Fruit fly (Drosophila melanogaster): ENCODE measurements around the gene m.
A peak's percentile ranks its signal among the peaks of the same experiment; 100 is the strongest.

Gene m

DNA sequence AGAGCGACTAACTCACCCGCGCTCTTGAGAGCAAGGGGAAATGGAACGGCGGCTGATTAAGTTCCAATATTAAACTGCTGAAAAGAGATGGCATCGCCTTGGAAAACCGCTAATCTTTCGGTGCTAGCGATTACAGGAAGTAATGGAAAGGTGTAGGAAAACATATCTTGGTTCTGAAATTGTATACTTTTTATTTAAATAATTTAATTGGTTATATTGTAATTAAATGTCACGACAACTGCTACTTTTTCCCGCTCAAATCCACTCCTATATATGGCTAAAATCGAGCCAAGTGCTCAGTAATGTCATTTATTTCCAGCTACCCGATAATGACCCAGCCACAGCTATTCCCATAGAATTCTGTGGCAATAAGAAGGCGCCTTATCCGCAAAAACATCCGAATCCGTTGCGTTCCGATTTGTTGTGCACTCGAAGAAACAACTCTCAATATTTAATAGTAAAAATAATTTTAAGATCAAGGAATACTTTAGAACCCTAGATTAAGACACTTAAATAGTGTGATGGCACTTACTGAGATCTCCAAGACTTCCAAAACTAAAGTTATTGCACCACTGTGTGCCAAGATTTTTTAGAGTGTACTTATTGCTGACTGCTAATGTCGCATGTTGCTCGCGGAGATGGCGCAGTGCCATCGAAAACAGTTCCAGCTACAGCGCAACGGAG, 34.3 kb downstream of the m start (continued):
- TF ChIP-seq Atf-2 (GFP tag; optimal IDR thresholded peaks at IDR 0.05) (peak; percentile 42), CG2199 (GFP tag; IDR thresholded peaks at IDR 0.05) (no peak), CG2116 (GFP tag; optimal IDR thresholded peaks at IDR 0.05) (peak; percentile 20), lbe (GFP tag; optimal IDR thresholded peaks at IDR 0.05) (peak; percentile 64), al (GFP tag; IDR thresholded peaks at IDR 0.05) (0 out of 2 replicates have a peak, but pooled peaks have one; percentile 28), TFAM (GFP tag; optimal IDR thresholded peaks at IDR 0.05) (no peak), BtbVII (GFP tag; optimal IDR thresholded peaks at IDR 0.05) (peak; percentile 66), shn (GFP tag; optimal IDR thresholded peaks at IDR 0.05) (peak; percentile 31), aop (GFP tag; IDR thresholded peaks at IDR 0.05) (no peak), CG14441 (GFP tag; IDR thresholded peaks at IDR 0.05) (peak; percentile 73), Mes4 (GFP tag; optimal IDR thresholded peaks at IDR 0.05) (peak; percentile 5), wek (GFP tag; optimal IDR thresholded peaks at IDR 0.05) (peak; percentile 7), Poxn (GFP tag; IDR thresholded peaks at IDR 0.05) (no peak), sc (optimal IDR thresholded peaks at IDR 0.05) (no peak), sc (GFP tag; optimal IDR thresholded peaks at IDR 0.05) (no peak), bcd (GFP tag; optimal IDR thresholded peaks at IDR 0.05) (peak; percentile 77), her (GFP tag; optimal IDR thresholded peaks at IDR 0.05) (no peak), CG8290 (GFP tag; optimal IDR thresholded peaks at IDR 0.05) (no peak), CG8290 (tag; optimal IDR thresholded peaks at IDR 0.05) (peak in 1 of 2 experiments; percentile 55), Sry-δ (GFP tag; optimal IDR thresholded peaks at IDR 0.05) (peak; percentile 28), Sox102F (GFP tag; optimal IDR thresholded peaks at IDR 0.05) (peak; percentile 81), gcm (GFP tag; optimal IDR thresholded peaks at IDR 0.05) (peak; percentile 65), sens-2 (GFP tag; IDR thresholded peaks at IDR 0.05) (peak; percentile 40; the same call in 1 of the 2 replicates), CG15514 (GFP tag; optimal IDR thresholded peaks at IDR 0.05) (peak; percentile 56), fu2 (GFP tag; optimal IDR thresholded peaks at IDR 0.05) (peak; percentile 37), CG18262 (tag; optimal IDR thresholded peaks at IDR 0.05) (peak; percentile 66), CG1647 (GFP tag; optimal IDR thresholded peaks at IDR 0.05) (peak; percentile 57), lola (GFP tag; optimal IDR thresholded peaks at IDR 0.05) (peak in 1 of 3 experiments; percentile 32), CG10979 (tag; optimal IDR thresholded peaks at IDR 0.05) (peak; percentile 61), sima (GFP tag; optimal IDR thresholded peaks at IDR 0.05) (no peak), eve (GFP tag; optimal IDR thresholded peaks at IDR 0.05) (peak in 1 of 2 experiments; percentile 71), CG8089 (GFP tag; optimal IDR thresholded peaks at IDR 0.05) (peak; percentile 22), ci (GFP tag; IDR thresholded peaks at IDR 0.05) (peak; percentile 92), CG34224 (GFP tag; IDR thresholded peaks at IDR 0.05; ENCODE audit: partially characterized antibody) (no peak), trem (tag; optimal IDR thresholded peaks at IDR 0.05) (peak; percentile 17), toy (GFP tag; IDR thresholded peaks at IDR 0.05) (no peak), D (optimal IDR thresholded peaks at IDR 0.05) (no peak), D (GFP tag; optimal IDR thresholded peaks at IDR 0.05) (peak; percentile 47), sisA (GFP tag; IDR thresholded peaks at IDR 0.05) (peak; percentile 61), CG18599 (GFP tag; optimal IDR thresholded peaks at IDR 0.05) (peak; percentile 79), CG14710 (tag; optimal IDR thresholded peaks at IDR 0.05) (peak; percentile 48), ssp (GFP tag; IDR thresholded peaks at IDR 0.05) (peak; percentile 52), CG10543 (GFP tag; optimal IDR thresholded peaks at IDR 0.05) (no peak), ranshi (GFP tag; IDR thresholded peaks at IDR 0.05) (peak; percentile 79), CG11085 (GFP tag; IDR thresholded peaks at IDR 0.05) (no peak), CG13296 (GFP tag; optimal IDR thresholded peaks at IDR 0.05) (peak; percentile 54), ttk (GFP tag; IDR thresholded peaks at IDR 0.05) (peak; percentile 46; the same call in 1 of the 2 replicates), br (optimal IDR thresholded peaks at IDR 0.05) (no peak), CG2889 (GFP tag; IDR thresholded peaks at IDR 0.05) (peak; percentile 31; the same call in 1 of the 3 replicates), pros (GFP tag; optimal IDR thresholded peaks at IDR 0.05) (no peak), NC2α (GFP tag; optimal IDR thresholded peaks at IDR 0.05) (peak; percentile 28)
